Fruit fly (Drosophila melanogaster) whole organism, wandering third instar larva: ENCODE measurements around the gene CG13950.
A peak's percentile ranks its signal among the peaks of the same experiment; 100 is the strongest.

Source experiments
- Dfd ChIP-seq: fragments of >200 bp; optimal IDR thresholded peaks from 2 replicates; lab custom pipeline; 2017; ENCODE audit warnings: missing biosample characterization, missing genetic modification characterization
- Hnf4 ChIP-seq: fragments of 200-800 bp; sonication (Bioruptor generic); optimal IDR thresholded peaks from 2 replicates; lab custom pipeline; 2016; ENCODE audit warnings: missing biosample characterization, mild to moderate bottlenecking, missing genetic modification characterization
- br ChIP-seq: fragments of 200-800 bp; sonication (Bioruptor generic); optimal IDR thresholded peaks from 2 replicates; lab custom pipeline; 2016; ENCODE audit warnings: missing biosample characterization, missing genetic modification characterization
- h ChIP-seq: fragments of 200-800 bp; sonication (Bioruptor generic); optimal IDR thresholded peaks from 3 replicates; lab custom pipeline; 2016; ENCODE audit warnings: missing biosample characterization, mild to moderate bottlenecking, missing genetic modification characterization
- pan ChIP-seq: fragments of >200 bp; optimal IDR thresholded peaks from 2 replicates; lab custom pipeline; 2017
- rgr ChIP-seq: fragments of 200-800 bp; sonication (Bioruptor generic); optimal IDR thresholded peaks from 3 replicates; lab custom pipeline; 2016; ENCODE audit warnings: missing biosample characterization, mild to moderate bottlenecking, missing genetic modification characterization
- sage ChIP-seq: fragments of 200-800 bp; sonication (Bioruptor generic); optimal IDR thresholded peaks from 2 replicates; lab custom pipeline; 2016; ENCODE audit warnings: missing biosample characterization, mild to moderate bottlenecking, missing genetic modification characterization
- tai ChIP-seq: sonication (Bioruptor generic); optimal IDR thresholded peaks from 2 replicates; lab custom pipeline; 2016; ENCODE audit warnings: missing biosample characterization, missing genetic modification characterization

DNA sequence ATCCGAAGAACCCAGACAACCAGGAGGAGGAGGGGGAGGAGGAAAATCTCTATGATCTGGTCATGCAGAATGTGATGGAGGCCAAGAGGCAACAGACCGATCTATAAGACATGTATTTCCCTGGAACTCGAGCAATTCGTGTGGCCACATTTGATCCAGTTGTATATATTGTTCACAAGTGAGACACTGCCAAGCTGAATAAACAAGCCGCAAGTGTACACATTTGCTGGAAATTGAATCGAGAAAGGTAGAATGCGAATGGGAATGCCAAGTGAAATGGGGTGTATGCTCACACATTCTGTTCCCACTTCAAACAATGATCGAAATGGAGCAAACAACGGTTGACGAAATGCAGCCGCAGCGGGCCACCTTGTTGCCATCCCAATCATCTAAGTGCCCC is 4.0 kb upstream of the CG13950 start:
- no peak for TF ChIP-seq tai (GFP tag; lab: Kevin White, UChicago)
- TF ChIP-seq sage: no peak
- no peak for TF ChIP-seq Dfd (GFP tag; lab: Kevin White, UChicago)
- TF ChIP-seq Hnf4 (GFP tag; lab: Kevin White, UChicago): peak; percentile 67
- peak; percentile 86 for TF ChIP-seq h (GFP tag; lab: Kevin White, UChicago)
- TF ChIP-seq br: peak; percentile 43
- peak; percentile 80 for TF ChIP-seq rgr (GFP tag; lab: Kevin White, UChicago)
- TF ChIP-seq pan: no peak
